Fruit fly (Drosophila melanogaster) whole organism, embryonic: Measurements from ENCODE around the gene CG5828.

Source experiments
- ATbp ChIP-seq: fragments of 200-800 bp; sonication (Bioruptor generic); optimal IDR thresholded peaks from 2 replicates; lab custom pipeline; 2017; ENCODE audit warnings: missing biosample characterization, mild to moderate bottlenecking, missing genetic modification characterization, missing genetic modification reagents
- Bteb2 ChIP-seq: fragments of 200-800 bp; sonication (Bioruptor generic); optimal IDR thresholded peaks from 2 replicates; lab custom pipeline; 2016; ENCODE audit warnings: missing biosample characterization, missing genetic modification characterization
- CG10321 ChIP-seq: fragments of 200-800 bp; sonication (Bioruptor generic); IDR thresholded peaks from 2 replicates; pipeline ENCODE4 v1.3.6; 2022; ENCODE audit warnings: missing biosample characterization, missing genetic modification characterization
- CG11456 ChIP-seq: fragments of 200-800 bp; sonication (Bioruptor generic); IDR thresholded peaks from 3 replicates; pipeline ENCODE4 v1.3.6; 2022; ENCODE audit warnings: missing biosample characterization, missing genetic modification characterization
- CG11695 ChIP-seq: fragments of 200-800 bp; sonication (Bioruptor generic); IDR thresholded peaks from 3 replicates; pipeline ENCODE4 v1.3.6; 2022; ENCODE audit warnings: missing biosample characterization, missing genetic modification characterization
- CG1233 ChIP-seq: fragments of 200-800 bp; sonication (Bioruptor generic); optimal IDR thresholded peaks from 4 replicates; lab custom pipeline; 2018; ENCODE audit warnings: missing biosample characterization, mild to moderate bottlenecking, missing genetic modification characterization
- CG1529 ChIP-seq: fragments of 200-800 bp; sonication (Bioruptor generic); optimal IDR thresholded peaks from 3 replicates; lab custom pipeline; 2018; ENCODE audit warnings: missing biosample characterization, missing genetic modification characterization
- CG18599 ChIP-seq: fragments of 200-800 bp; sonication (Bioruptor generic); optimal IDR thresholded peaks from 3 replicates; lab custom pipeline; 2017; ENCODE audit warnings: missing biosample characterization, missing genetic modification characterization, mild to moderate bottlenecking, moderate library complexity, missing genetic modification reagents
- CG18619 ChIP-seq: fragments of 200-800 bp; sonication (Bioruptor generic); optimal IDR thresholded peaks from 3 replicates; lab custom pipeline; 2017; ENCODE audit warnings: missing biosample characterization, mild to moderate bottlenecking, missing genetic modification characterization
- CG2120 ChIP-seq: fragments of 200-800 bp; sonication (Bioruptor generic); optimal IDR thresholded peaks from 3 replicates; lab custom pipeline; 2016; ENCODE audit warnings: missing biosample characterization, missing genetic modification characterization
- CG2678 ChIP-seq: fragments of 200-800 bp; sonication (Bioruptor generic); optimal IDR thresholded peaks from 3 replicates; lab custom pipeline; 2019; ENCODE audit warnings: missing biosample characterization, mild to moderate bottlenecking, missing genetic modification characterization, moderate library complexity
- CG30020 ChIP-seq: fragments of 200-800 bp; optimal IDR thresholded peaks from 2 replicates; lab custom pipeline; 2019; ENCODE audit warnings: missing biosample characterization, mild to moderate bottlenecking, missing genetic modification characterization, moderate library complexity
- CG3281 ChIP-seq: fragments of 200-800 bp; sonication (Bioruptor generic); optimal IDR thresholded peaks from 3 replicates; lab custom pipeline; 2017; ENCODE audit warnings: missing biosample characterization, mild to moderate bottlenecking, missing genetic modification characterization
- CG4282 ChIP-seq: fragments of 200-800 bp; sonication (Bioruptor generic); optimal IDR thresholded peaks from 2 replicates; lab custom pipeline; 2016; ENCODE audit warnings: missing biosample characterization, missing genetic modification characterization
- CG43689 ChIP-seq: fragments of 200-800 bp; sonication (Bioruptor generic); IDR thresholded peaks from 2 replicates; pipeline ENCODE4 v1.3.6; 2022; ENCODE audit warnings: missing biosample characterization, missing genetic modification characterization
- CG6175 ChIP-seq: fragments of 200-800 bp; sonication (Bioruptor generic); IDR thresholded peaks from 3 replicates; pipeline ENCODE4 v1.3.6; 2022; ENCODE audit warnings: missing biosample characterization, missing genetic modification characterization
- CG6765 ChIP-seq: fragments of 200-800 bp; sonication (Bioruptor generic); optimal IDR thresholded peaks from 3 replicates; lab custom pipeline; 2017; ENCODE audit warnings: missing biosample characterization, mild to moderate bottlenecking, missing genetic modification characterization
- CG6791 ChIP-seq: fragments of 200-800 bp; sonication (Bioruptor generic); IDR thresholded peaks from 3 replicates; pipeline ENCODE4 v1.3.6; 2022; ENCODE audit warnings: missing biosample characterization, missing genetic modification characterization; ENCODE audit not compliant: partially characterized antibody
- CG7357 ChIP-seq: fragments of 200-800 bp; sonication (Bioruptor generic); IDR thresholded peaks from 3 replicates; pipeline ENCODE4 v1.3.6; 2022; ENCODE audit warnings: missing biosample characterization, missing genetic modification characterization
- CG7963 ChIP-seq: fragments of 200-800 bp; sonication (Bioruptor generic); IDR thresholded peaks from 3 replicates; pipeline ENCODE4 v1.3.6; 2022; ENCODE audit warnings: missing biosample characterization, missing genetic modification characterization; ENCODE audit not compliant: partially characterized antibody
- CG8281 ChIP-seq: fragments of 200-800 bp; sonication (Bioruptor generic); optimal IDR thresholded peaks from 2 replicates; lab custom pipeline; 2018; ENCODE audit warnings: missing biosample characterization, mild to moderate bottlenecking, missing genetic modification characterization, moderate library complexity
- CG8924 ChIP-seq: fragments of 200-800 bp; optimal IDR thresholded peaks from 3 replicates; lab custom pipeline; 2019; ENCODE audit warnings: missing biosample characterization, mild to moderate bottlenecking, missing genetic modification characterization, moderate library complexity
- Dip3 ChIP-seq: fragments of 200-800 bp; sonication (Bioruptor generic); optimal IDR thresholded peaks from 3 replicates; lab custom pipeline; 2016; ENCODE audit warnings: missing biosample characterization, missing genetic modification characterization
- Drgx ChIP-seq: fragments of 200-800 bp; sonication (Bioruptor generic); IDR thresholded peaks from 2 replicates; pipeline ENCODE4 v1.3.6; 2022; ENCODE audit warnings: missing biosample characterization, missing genetic modification characterization
- E2f2 ChIP-seq: fragments of 200-800 bp; sonication (Bioruptor generic); IDR thresholded peaks from 2 replicates; pipeline ENCODE4 v1.3.6; 2022; ENCODE audit warnings: missing biosample characterization, missing genetic modification characterization
- Gug ChIP-seq: fragments of 200-800 bp; sonication (Bioruptor generic); IDR thresholded peaks from 4 replicates; pipeline ENCODE4 v1.3.6; 2022; ENCODE audit warnings: missing biosample characterization, missing genetic modification characterization
- H2.0 ChIP-seq: fragments of 200-800 bp; sonication (Bioruptor generic); IDR thresholded peaks from 2 replicates; pipeline ENCODE4 v1.3.6; 2022; ENCODE audit warnings: missing biosample characterization, missing genetic modification characterization
- HLH3B ChIP-seq: fragments of 200-800 bp; sonication (Bioruptor generic); IDR thresholded peaks from 2 replicates; pipeline ENCODE4 v1.3.6; 2022; ENCODE audit warnings: missing biosample characterization, missing genetic modification characterization
- HmgZ ChIP-seq: fragments of 200-800 bp; sonication (Bioruptor generic); optimal IDR thresholded peaks from 2 replicates; lab custom pipeline; 2018; ENCODE audit warnings: missing biosample characterization, mild to moderate bottlenecking, missing genetic modification characterization
- Med ChIP-seq: fragments of 200-800 bp; sonication (Bioruptor generic); peaks from one replicate; lab custom pipeline; 2016; ENCODE audit warnings: missing biosample characterization, missing genetic modification characterization, mild to moderate bottlenecking, inconsistent platforms, moderate library complexity
- Meics ChIP-seq: fragments of 200-800 bp; sonication (Bioruptor generic); optimal IDR thresholded peaks from 2 replicates; lab custom pipeline; 2017; ENCODE audit warnings: missing biosample characterization, mild to moderate bottlenecking, missing genetic modification characterization
- Nf-YA ChIP-seq: fragments of 200-800 bp; sonication (Bioruptor generic); IDR thresholded peaks from 2 replicates; pipeline ENCODE4 v1.3.6; 2022; ENCODE audit warnings: missing biosample characterization, missing genetic modification characterization
- PHDP ChIP-seq: fragments of 200-800 bp; sonication (Bioruptor generic); optimal IDR thresholded peaks from 3 replicates; lab custom pipeline; 2018; ENCODE audit warnings: missing biosample characterization, mild to moderate bottlenecking, missing genetic modification characterization, moderate library complexity
- caup ChIP-seq: fragments of 200-800 bp; sonication (Bioruptor generic); optimal IDR thresholded peaks from 3 replicates; lab custom pipeline; 2017; ENCODE audit warnings: missing biosample characterization, mild to moderate bottlenecking, missing genetic modification characterization, moderate library complexity; ENCODE audit not compliant: severe bottlenecking
- chinmo ChIP-seq: fragments of 200-800 bp; sonication (Bioruptor generic); IDR thresholded peaks from 4 replicates; pipeline ENCODE4 v1.3.6; 2022; ENCODE audit warnings: missing biosample characterization, missing genetic modification characterization; ENCODE audit not compliant: partially characterized antibody
- cwo ChIP-seq: fragments of 200-800 bp; sonication (Bioruptor generic); optimal IDR thresholded peaks from 3 replicates; lab custom pipeline; 2017; ENCODE audit warnings: missing biosample characterization, missing genetic modification characterization, mild to moderate bottlenecking, moderate library complexity, missing genetic modification reagents
- fd64A ChIP-seq: fragments of 200-800 bp; sonication (Bioruptor generic); optimal IDR thresholded peaks from 3 replicates; lab custom pipeline; 2018; ENCODE audit warnings: missing biosample characterization, mild to moderate bottlenecking, missing genetic modification characterization
- grau ChIP-seq: fragments of 200-800 bp; optimal IDR thresholded peaks from 3 replicates; lab custom pipeline; 2019; ENCODE audit warnings: missing biosample characterization, mild to moderate bottlenecking, missing genetic modification characterization, moderate library complexity
- gt ChIP-seq: fragments of 200-800 bp; sonication (Bioruptor generic); IDR thresholded peaks from 2 replicates; pipeline ENCODE4 v1.3.6; 2022; ENCODE audit warnings: missing biosample characterization, missing genetic modification characterization
- ham ChIP-seq: fragments of 200-800 bp; sonication (Bioruptor generic); IDR thresholded peaks from 2 replicates; pipeline ENCODE4 v1.3.6; 2022; ENCODE audit warnings: missing biosample characterization, missing genetic modification characterization
- klu ChIP-seq: fragments of 200-800 bp; sonication (Bioruptor generic); IDR thresholded peaks from 2 replicates; pipeline ENCODE4 v1.3.6; 2022; ENCODE audit warnings: missing biosample characterization, missing genetic modification characterization
- nerfin-1 ChIP-seq: fragments of 200-800 bp; sonication (Bioruptor generic); optimal IDR thresholded peaks from 3 replicates; lab custom pipeline; 2019; ENCODE audit warnings: missing biosample characterization, mild to moderate bottlenecking, missing genetic modification characterization, moderate library complexity
- nerfin-2 ChIP-seq: fragments of 200-800 bp; sonication (Bioruptor generic); IDR thresholded peaks from 2 replicates; pipeline ENCODE4 v1.3.6; 2022; ENCODE audit warnings: missing biosample characterization, missing genetic modification characterization; ENCODE audit not compliant: partially characterized antibody
- onecut ChIP-seq: fragments of 200-800 bp; sonication (Bioruptor generic); IDR thresholded peaks from 2 replicates; pipeline ENCODE4 v1.3.6; 2022; ENCODE audit warnings: missing biosample characterization, missing genetic modification characterization
- phol ChIP-seq: fragments of 200-800 bp; sonication (Bioruptor generic); optimal IDR thresholded peaks from 3 replicates; lab custom pipeline; 2018; ENCODE audit warnings: missing biosample characterization, mild to moderate bottlenecking, missing genetic modification characterization, moderate library complexity
- scrt ChIP-seq: fragments of 200-800 bp; sonication (Bioruptor generic); optimal IDR thresholded peaks from 2 replicates; lab custom pipeline; 2018; ENCODE audit warnings: missing biosample characterization, mild to moderate bottlenecking, missing genetic modification characterization, moderate library complexity
- sens ChIP-seq: fragments of 200-800 bp; sonication (Bioruptor generic); peaks from one replicate; lab custom pipeline; 2016; ENCODE audit warnings: missing biosample characterization, missing genetic modification characterization
- tap ChIP-seq: fragments of 200-800 bp; optimal IDR thresholded peaks from 3 replicates; lab custom pipeline; 2019; ENCODE audit warnings: missing biosample characterization, mild to moderate bottlenecking, missing genetic modification characterization, moderate library complexity
- trh ChIP-seq: fragments of 200-800 bp; sonication (Bioruptor generic); optimal IDR thresholded peaks from 2 replicates; lab custom pipeline; 2016; ENCODE audit warnings: missing biosample characterization, missing genetic modification characterization
- unc-4 ChIP-seq: fragments of 200-800 bp; sonication (Bioruptor generic); IDR thresholded peaks from 2 replicates; pipeline ENCODE4 v1.3.6; 2022; ENCODE audit warnings: missing biosample characterization, missing genetic modification characterization; ENCODE audit not compliant: partially characterized antibody

CG5828 gene

dm6 chr2L:5113480-5114118, 19.8 kb downstream of the CG5828 start:
- TF ChIP-seq tap (tag; lab: Kevin White, UChicago) (peak; percentile 44), CG8924 (no peak), PHDP (tag; lab: Kevin White, UChicago) (peak; percentile 19), CG3281 (GFP tag; lab: Kevin White, UChicago) (peak; percentile 15), ATbp (GFP tag; lab: Kevin White, UChicago) (peak; percentile 32), fd64A (GFP tag; lab: Kevin White, UChicago) (peak; percentile 24), HmgZ (tag; lab: Kevin White, UChicago) (peak; percentile 5), CG2678 (tag; lab: Kevin White, UChicago) (peak; percentile 43), CG10321 (GFP tag; lab: Robert Waterston, UW) (no peak), Nf-YA (GFP tag; lab: Robert Waterston, UW) (no peak), E2f2 (GFP tag; lab: Robert Waterston, UW) (peak; percentile 24; the same call in 1 of the 2 replicates), unc-4 (no peak), nerfin-2 (GFP tag; lab: Robert Waterston, UW) (no peak), cwo (GFP tag; lab: Kevin White, UChicago) (peak; percentile 6), CG7357 (GFP tag; lab: Robert Waterston, UW) (no peak), Med (GFP tag; lab: Kevin White, UChicago) (peak; percentile 85), Gug (no peak), chinmo (GFP tag; lab: Robert Waterston, UW) (0 out of 4 replicates have a peak, but pooled peaks have one; percentile 54), nerfin-1 (tag; lab: Kevin White, UChicago) (peak; percentile 7), CG18619 (no peak), klu (GFP tag; lab: Robert Waterston, UW) (no peak), CG18599 (GFP tag; lab: Kevin White, UChicago) (peak; percentile 23), CG30020 (no peak), CG7963 (GFP tag; lab: Robert Waterston, UW) (no peak), H2.0 (no peak), Dip3 (GFP tag; lab: Kevin White, UChicago) (no peak), onecut (GFP tag; lab: Robert Waterston, UW) (no peak), CG11695 (0 out of 3 replicates have a peak, but pooled peaks have one; percentile 11), trh (GFP tag; lab: Kevin White, UChicago) (peak; percentile 6), CG2120 (no peak), HLH3B (GFP tag; lab: Robert Waterston, UW) (0 out of 2 replicates have a peak, but pooled peaks have one; percentile 7), sens (GFP tag; lab: Kevin White, UChicago) (peak; percentile 73), CG8281 (tag; lab: Kevin White, UChicago) (peak; percentile 19), caup (peak; percentile 26), CG6791 (GFP tag; lab: Robert Waterston, UW) (no peak), CG1233 (GFP tag; lab: Kevin White, UChicago) (peak; percentile 6), CG6175 (no peak), Drgx (no peak), phol (tag; lab: Kevin White, UChicago) (no peak), CG11456 (no peak), Bteb2 (no peak), CG6765 (no peak), CG4282 (GFP tag; lab: Kevin White, UChicago) (no peak), Meics (peak; percentile 12), ham (GFP tag; lab: Robert Waterston, UW) (no peak), CG1529 (no peak), scrt (GFP tag; lab: Kevin White, UChicago) (peak; percentile 10), grau (tag; lab: Kevin White, UChicago) (peak; percentile 43), gt (GFP tag; lab: Robert Waterston, UW) (no peak), CG43689 (GFP tag; lab: Robert Waterston, UW) (no peak)
